Worm (Caenorhabditis elegans) whole organism, mixed stage, embryonic: ENCODE data around the gene sri-38.

Source experiments
- ceh-39 ChIP-seq: fragments of 150-350 bp; optimal IDR thresholded peaks from 2 replicates; lab custom pipeline; 2014; ENCODE audit warnings: missing biosample characterization, missing genetic modification characterization
- ceh-43 ChIP-seq: fragments of 200-800 bp; sonication (Bioruptor generic); optimal IDR thresholded peaks from 2 replicates; lab custom pipeline; 2018; ENCODE audit warnings: mild to moderate bottlenecking, missing genetic modification characterization, moderate library complexity, missing compliant biosample characterization
- elt-1 ChIP-seq: sonication (generic microtip); optimal IDR thresholded peaks from 2 replicates; lab custom pipeline; 2017; ENCODE audit warnings: missing genetic modification characterization, mild to moderate bottlenecking, missing compliant biosample characterization, antibody characterized with exemption, moderate library complexity, borderline replicate concordance; ENCODE audit not compliant: insufficient read depth
- elt-3 ChIP-seq: fragments of 150-350 bp; optimal IDR thresholded peaks from 2 replicates; lab custom pipeline; 2014; ENCODE audit warnings: missing biosample characterization, missing genetic modification characterization
- hlh-1 ChIP-seq: fragments of 150-350 bp; optimal IDR thresholded peaks from 2 replicates; lab custom pipeline; 2014; ENCODE audit warnings: missing biosample characterization, missing genetic modification reagents, missing genetic modification characterization
- lsy-2 ChIP-seq: fragments of 150-350 bp; optimal IDR thresholded peaks from 2 replicates; lab custom pipeline; 2014; ENCODE audit warnings: missing biosample characterization, missing genetic modification characterization
- mab-5 ChIP-seq: fragments of 150-350 bp; optimal IDR thresholded peaks from 2 replicates; lab custom pipeline; 2014; ENCODE audit warnings: missing biosample characterization, missing genetic modification characterization
- mep-1 ChIP-seq: fragments of 150-350 bp; optimal IDR thresholded peaks from 2 replicates; lab custom pipeline; 2017; ENCODE audit warnings: missing biosample characterization, missing genetic modification reagents, missing genetic modification characterization, inconsistent platforms
- nhr-12 ChIP-seq: fragments of 150-350 bp; optimal IDR thresholded peaks from 2 replicates; lab custom pipeline; 2014; ENCODE audit warnings: missing biosample characterization, missing genetic modification characterization
- nhr-76 ChIP-seq: sonication (generic microtip); optimal IDR thresholded peaks from 2 replicates; lab custom pipeline; 2017; ENCODE audit warnings: missing biosample characterization, missing genetic modification characterization
- pha-4 ChIP-seq: fragments of 150-350 bp; optimal IDR thresholded peaks from 2 replicates; lab custom pipeline; 2018; ENCODE audit warnings: missing biosample characterization, missing genetic modification reagents, missing genetic modification characterization
- sem-2 ChIP-seq: fragments of 200-800 bp; sonication (Bioruptor generic); optimal IDR thresholded peaks from 2 replicates; lab custom pipeline; 2018; ENCODE audit warnings: mild to moderate bottlenecking, missing genetic modification characterization, missing compliant biosample characterization
- sptf-1 ChIP-seq: sonication (generic microtip); optimal IDR thresholded peaks from 2 replicates; lab custom pipeline; 2017; ENCODE audit warnings: mild to moderate bottlenecking, missing genetic modification characterization, moderate library complexity, missing compliant biosample characterization
- tbx-8 ChIP-seq: fragments of 200-800 bp; sonication (Bioruptor generic); optimal IDR thresholded peaks from 2 replicates; lab custom pipeline; 2018; ENCODE audit warnings: mild to moderate bottlenecking, missing genetic modification characterization, moderate library complexity, missing compliant biosample characterization
- unc-120 ChIP-seq: sonication (generic microtip); optimal IDR thresholded peaks from 2 replicates; lab custom pipeline; 2017; ENCODE audit warnings: missing genetic modification characterization, missing compliant biosample characterization; ENCODE audit not compliant: poor library complexity, severe bottlenecking
- unc-39 ChIP-seq: fragments of 150-350 bp; optimal IDR thresholded peaks from 2 replicates; lab custom pipeline; 2014; ENCODE audit warnings: missing biosample characterization, missing genetic modification characterization
- unc-62 ChIP-seq: fragments of 150-350 bp; optimal IDR thresholded peaks from 2 replicates; lab custom pipeline; 2014; ENCODE audit warnings: missing biosample characterization, missing genetic modification reagents, missing genetic modification characterization
- zip-8 ChIP-seq: fragments of 150-350 bp; optimal IDR thresholded peaks from 2 replicates; lab custom pipeline; 2014; ENCODE audit warnings: missing biosample characterization, missing genetic modification characterization

The sri-38 gene

ce11 chrII:2659364-2659763 lies 48.7 kb downstream of the sri-38 start, which contains the start of gene gcy-21:
TSS of gene gcy-21 (plus strand) at chrII:2659664.
- TF ChIP-seq sptf-1 (tag; lab: Kevin White, UChicago) (no peak), mab-5 (tag; lab: Kevin White, UChicago) (no peak), nhr-76 (tag; lab: Kevin White, UChicago) (no peak), ceh-39 (tag; lab: Kevin White, UChicago) (no peak), mep-1 (tag; lab: Kevin White, UChicago) (no peak), unc-62 (GFP tag; lab: Kevin White, UChicago) (no peak), zip-8 (no peak), unc-39 (no peak), elt-1 (tag; lab: Kevin White, UChicago) (no peak), lsy-2 (tag; lab: Kevin White, UChicago) (no peak), sem-2 (no peak), elt-3 (no peak), pha-4 (no peak), nhr-12 (tag; lab: Kevin White, UChicago) (no peak), unc-120 (tag; lab: Kevin White, UChicago) (no peak), ceh-43 (GFP tag; lab: Kevin White, UChicago) (no peak), hlh-1 (tag; lab: Kevin White, UChicago) (no peak), tbx-8 (GFP tag; lab: Kevin White, UChicago) (no peak)
